Fruit fly (Drosophila melanogaster): ENCODE results near the gene CG33934.

DNA sequence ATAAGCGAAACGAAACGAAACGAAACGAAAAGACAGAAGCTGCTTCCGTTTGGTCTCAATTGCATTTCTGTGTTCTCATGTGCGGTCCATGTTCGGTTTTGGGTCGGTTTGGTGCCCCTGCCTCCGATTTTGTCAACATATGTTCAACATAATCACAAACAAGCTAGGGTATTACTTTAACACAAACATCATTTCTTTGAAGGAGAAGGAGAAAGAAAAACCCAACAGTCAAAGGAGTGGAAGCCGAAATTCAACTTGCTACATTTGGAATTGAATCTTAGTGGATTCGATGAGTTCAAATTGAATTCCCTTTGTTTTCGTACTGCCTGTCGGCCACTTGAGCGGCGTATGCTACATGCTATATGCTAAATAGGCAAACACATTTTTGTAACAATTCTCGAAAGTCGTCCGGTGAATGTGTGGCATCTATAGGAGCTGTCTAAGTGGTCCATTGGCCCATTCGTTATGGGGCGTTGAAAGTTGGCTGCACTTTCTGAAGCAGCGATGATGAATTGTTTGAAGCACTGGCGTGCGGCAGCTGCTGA, 45.0 kb upstream of the CG33934 start:
- TF ChIP-seq Hr78 (GFP tag; optimal IDR thresholded peaks at IDR 0.05) (no peak), rgr (GFP tag; optimal IDR thresholded peaks at IDR 0.05) (no peak), Myc (optimal IDR thresholded peaks at IDR 0.05) (no peak), GATAd (GFP tag; optimal IDR thresholded peaks at IDR 0.05) (no peak), Dfd (GFP tag; optimal IDR thresholded peaks at IDR 0.05) (no peak), psq (GFP tag; optimal IDR thresholded peaks at IDR 0.05) (no peak), pan (optimal IDR thresholded peaks at IDR 0.05) (no peak), fru (GFP tag; optimal IDR thresholded peaks at IDR 0.05) (no peak), h (GFP tag; optimal IDR thresholded peaks at IDR 0.05) (no peak)

Measured in whole organism, wandering third instar larva.